Worm (Caenorhabditis elegans) whole organism, mixed stage, embryonic: ENCODE data around the gene srw-129.
"Not testable (repeated sequence)": the region's sequence is repeated elsewhere in the genome, so short reads cannot be mapped to it uniquely, and the experiment has no call there.

Source experiments
- bed-3 ChIP-seq: fragments of 200-800 bp; sonication (Bioruptor generic); optimal IDR thresholded peaks from 3 replicates; lab custom pipeline; 2018; ENCODE audit warnings: mild to moderate bottlenecking, missing genetic modification characterization, moderate library complexity, missing compliant biosample characterization
- blmp-1 ChIP-seq: fragments of 150-350 bp; optimal IDR thresholded peaks from 2 replicates; lab custom pipeline; 2014; ENCODE audit warnings: missing biosample characterization, missing genetic modification characterization
- ceh-39 ChIP-seq: fragments of 150-350 bp; optimal IDR thresholded peaks from 2 replicates; lab custom pipeline; 2014; ENCODE audit warnings: missing biosample characterization, missing genetic modification characterization
- ceh-43 ChIP-seq: fragments of 200-800 bp; sonication (Bioruptor generic); optimal IDR thresholded peaks from 2 replicates; lab custom pipeline; 2018; ENCODE audit warnings: mild to moderate bottlenecking, missing genetic modification characterization, moderate library complexity, missing compliant biosample characterization
- ceh-83 ChIP-seq: fragments of 200-800 bp; sonication (Bioruptor generic); optimal IDR thresholded peaks from 2 replicates; lab custom pipeline; 2018; ENCODE audit warnings: mild to moderate bottlenecking, missing genetic modification characterization, missing compliant biosample characterization
- ces-1 ChIP-seq: fragments of 150-350 bp; optimal IDR thresholded peaks from 2 replicates; lab custom pipeline; 2014; ENCODE audit warnings: missing biosample characterization, missing genetic modification reagents, missing genetic modification characterization
- cnd-1 ChIP-seq: fragments of 200-800 bp; sonication (Bioruptor generic); optimal IDR thresholded peaks from 2 replicates; lab custom pipeline; 2018; ENCODE audit warnings: mild to moderate bottlenecking, missing genetic modification characterization, missing compliant biosample characterization
- drap-1 ChIP-seq: fragments of 200-800 bp; sonication (Bioruptor generic); optimal IDR thresholded peaks from 3 replicates; lab custom pipeline; 2018; ENCODE audit warnings: mild to moderate bottlenecking, missing genetic modification characterization, missing compliant biosample characterization
- elt-1 ChIP-seq: sonication (generic microtip); optimal IDR thresholded peaks from 2 replicates; lab custom pipeline; 2017; ENCODE audit warnings: missing genetic modification characterization, mild to moderate bottlenecking, missing compliant biosample characterization, antibody characterized with exemption, moderate library complexity, borderline replicate concordance; ENCODE audit not compliant: insufficient read depth
- elt-3 ChIP-seq: fragments of 150-350 bp; optimal IDR thresholded peaks from 2 replicates; lab custom pipeline; 2014; ENCODE audit warnings: missing biosample characterization, missing genetic modification characterization
- ham-2 ChIP-seq: fragments of 200-800 bp; sonication (Bioruptor generic); optimal IDR thresholded peaks from 2 replicates; lab custom pipeline; 2018; ENCODE audit warnings: mild to moderate bottlenecking, missing genetic modification characterization, missing compliant biosample characterization
- hlh-1 ChIP-seq: fragments of 150-350 bp; optimal IDR thresholded peaks from 2 replicates; lab custom pipeline; 2014; ENCODE audit warnings: missing biosample characterization, missing genetic modification reagents, missing genetic modification characterization
- lin-13 ChIP-seq: fragments of 150-350 bp; optimal IDR thresholded peaks from 2 replicates; lab custom pipeline; 2014; ENCODE audit warnings: missing biosample characterization, missing genetic modification characterization
- lin-32 ChIP-seq: fragments of 200-800 bp; sonication (Bioruptor generic); optimal IDR thresholded peaks from 2 replicates; lab custom pipeline; 2018; ENCODE audit warnings: mild to moderate bottlenecking, missing genetic modification characterization, missing compliant biosample characterization
- lsy-2 ChIP-seq: fragments of 150-350 bp; optimal IDR thresholded peaks from 2 replicates; lab custom pipeline; 2014; ENCODE audit warnings: missing biosample characterization, missing genetic modification characterization
- mab-5 ChIP-seq: fragments of 150-350 bp; optimal IDR thresholded peaks from 2 replicates; lab custom pipeline; 2014; ENCODE audit warnings: missing biosample characterization, missing genetic modification characterization
- nhr-12 ChIP-seq: fragments of 150-350 bp; optimal IDR thresholded peaks from 2 replicates; lab custom pipeline; 2014; ENCODE audit warnings: missing biosample characterization, missing genetic modification characterization
- nhr-2 ChIP-seq: fragments of 150-350 bp; optimal IDR thresholded peaks from 2 replicates; lab custom pipeline; 2014; ENCODE audit warnings: missing biosample characterization, missing genetic modification characterization
- nhr-237 ChIP-seq: fragments of 150-350 bp; optimal IDR thresholded peaks from 2 replicates; lab custom pipeline; 2014; ENCODE audit warnings: missing biosample characterization, missing genetic modification characterization
- nhr-28 ChIP-seq: fragments of 150-350 bp; optimal IDR thresholded peaks from 2 replicates; lab custom pipeline; 2014; ENCODE audit warnings: missing biosample characterization, missing genetic modification characterization
- nhr-76 ChIP-seq: sonication (generic microtip); optimal IDR thresholded peaks from 2 replicates; lab custom pipeline; 2017; ENCODE audit warnings: missing biosample characterization, missing genetic modification characterization
- pha-4 ChIP-seq: fragments of 150-350 bp; optimal IDR thresholded peaks from 2 replicates; lab custom pipeline; 2018; ENCODE audit warnings: missing biosample characterization, missing genetic modification reagents, missing genetic modification characterization
- sem-2 ChIP-seq: fragments of 200-800 bp; sonication (Bioruptor generic); optimal IDR thresholded peaks from 2 replicates; lab custom pipeline; 2018; ENCODE audit warnings: mild to moderate bottlenecking, missing genetic modification characterization, missing compliant biosample characterization
- snpc-4 ChIP-seq: fragments of 150-350 bp; optimal IDR thresholded peaks from 2 replicates; lab custom pipeline; 2014; ENCODE audit warnings: missing biosample characterization, missing genetic modification characterization
- sptf-1 ChIP-seq: sonication (generic microtip); optimal IDR thresholded peaks from 2 replicates; lab custom pipeline; 2017; ENCODE audit warnings: mild to moderate bottlenecking, missing genetic modification characterization, moderate library complexity, missing compliant biosample characterization
- unc-120 ChIP-seq: sonication (generic microtip); optimal IDR thresholded peaks from 2 replicates; lab custom pipeline; 2017; ENCODE audit warnings: missing genetic modification characterization, missing compliant biosample characterization; ENCODE audit not compliant: poor library complexity, severe bottlenecking
- unc-39 ChIP-seq: fragments of 150-350 bp; optimal IDR thresholded peaks from 2 replicates; lab custom pipeline; 2014; ENCODE audit warnings: missing biosample characterization, missing genetic modification characterization
- unc-62 ChIP-seq: fragments of 150-350 bp; optimal IDR thresholded peaks from 2 replicates; lab custom pipeline; 2014; ENCODE audit warnings: missing biosample characterization, missing genetic modification reagents, missing genetic modification characterization
- zip-8 ChIP-seq: fragments of 150-350 bp; optimal IDR thresholded peaks from 2 replicates; lab custom pipeline; 2014; ENCODE audit warnings: missing biosample characterization, missing genetic modification characterization

srw-129 gene

DNA sequence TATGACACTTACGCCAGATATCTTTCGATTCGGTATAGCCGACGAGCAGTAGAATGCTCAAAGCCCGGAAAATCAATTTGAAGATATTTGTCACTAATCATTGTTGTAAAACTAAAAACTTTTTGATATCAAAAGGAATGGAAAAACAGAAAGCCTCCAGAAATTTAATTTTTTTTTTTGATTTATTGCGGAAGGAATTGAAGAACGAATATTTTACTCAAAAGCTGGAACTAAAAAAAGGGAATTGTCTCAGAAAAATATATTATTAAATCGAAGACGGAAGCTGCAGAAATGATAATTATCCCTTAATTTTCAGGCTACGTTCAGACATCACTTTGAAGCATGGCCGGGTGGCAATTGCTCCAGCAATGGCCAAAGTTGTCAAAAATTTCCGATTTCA is 27.9 kb upstream of the srw-129 start, which contains the start of gene srw-137:
srw-137 (minus strand) TSS at position 101 of the 400 bp plus-strand sequence.
- no peak for TF ChIP-seq elt-1 (tag; lab: Kevin White, UChicago)
- TF ChIP-seq ham-2 (GFP tag; lab: Kevin White, UChicago), result no peak
- TF ChIP-seq lsy-2 (tag; lab: Kevin White, UChicago), result no peak
- no peak for TF ChIP-seq snpc-4 (tag; lab: Kevin White, UChicago)
- TF ChIP-seq blmp-1 (tag; lab: Kevin White, UChicago), result no peak
- no peak for TF ChIP-seq hlh-1
- TF ChIP-seq nhr-2 (tag; lab: Kevin White, UChicago), result no peak
- no peak for TF ChIP-seq ceh-83
- TF ChIP-seq nhr-237 (tag; lab: Kevin White, UChicago), result no peak
- TF ChIP-seq elt-3 (tag; lab: Kevin White, UChicago), result no peak

DNA sequence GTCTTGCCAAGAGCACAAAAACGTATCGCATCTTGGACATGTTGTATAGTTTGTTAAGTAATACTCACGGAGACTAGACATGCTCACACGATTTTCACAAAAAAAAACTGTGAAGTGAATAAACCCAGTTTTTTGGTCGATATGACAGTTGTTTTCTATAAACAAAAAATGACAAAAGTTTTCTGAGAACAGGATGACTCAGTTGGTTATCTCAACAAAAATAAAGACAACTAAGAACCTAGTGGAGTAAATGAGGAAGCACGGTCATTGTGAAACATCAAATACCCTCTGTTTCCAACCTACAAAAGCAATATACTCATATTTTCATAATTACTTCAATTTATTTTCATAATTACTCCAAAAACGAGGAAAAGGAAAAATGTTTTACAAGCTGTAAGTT is 26.1 kb upstream of the srw-129 start, which contains the start of gene srh-87:
srh-87 (minus strand) TSS at position 101 of the 400 bp plus-strand sequence.
- TF ChIP-seq bed-3 (GFP tag; lab: Kevin White, UChicago) (no peak), elt-3 (tag; lab: Kevin White, UChicago) (no peak), sptf-1 (tag; lab: Kevin White, UChicago) (no peak), unc-120 (tag; lab: Kevin White, UChicago) (no peak), zip-8 (no peak), lin-32 (GFP tag; lab: Kevin White, UChicago) (no peak), nhr-237 (tag; lab: Kevin White, UChicago) (no peak), hlh-1 (no peak), lsy-2 (tag; lab: Kevin White, UChicago) (no peak), ceh-39 (tag; lab: Kevin White, UChicago) (no peak), unc-62 (no peak), cnd-1 (no peak), ceh-43 (GFP tag; lab: Kevin White, UChicago) (no peak), pha-4 (tag; lab: Kevin White, UChicago) (no peak), ceh-83 (no peak), sem-2 (GFP tag; lab: Kevin White, UChicago) (no peak), ham-2 (GFP tag; lab: Kevin White, UChicago) (no peak), nhr-76 (tag; lab: Kevin White, UChicago) (no peak), lin-13 (tag; lab: Kevin White, UChicago) (no peak), unc-39 (tag; lab: Kevin White, UChicago) (no peak)

DNA sequence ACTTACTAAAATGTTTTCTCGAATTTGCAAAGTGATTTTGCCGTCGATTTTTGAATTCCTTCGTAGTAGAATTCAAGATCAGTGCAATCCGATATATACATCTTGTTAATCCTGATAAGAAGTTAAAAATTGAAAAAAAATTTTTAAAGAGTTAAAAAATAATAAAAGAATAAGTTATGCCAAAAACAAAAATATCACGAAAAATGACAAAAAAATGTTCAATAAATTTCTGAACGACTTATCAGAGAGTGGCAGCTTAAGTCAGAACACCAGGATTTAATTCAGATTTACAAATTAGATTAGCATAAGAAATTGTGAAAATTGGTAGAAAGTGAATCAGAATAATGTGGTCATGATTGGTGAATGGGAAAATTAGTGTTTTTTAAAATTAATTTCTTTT is 19.6 kb upstream of the srw-129 start, which contains the start of gene srw-122:
srw-122 (minus strand) TSS at position 101 of the 400 bp plus-strand sequence.
- not testable (repeated sequence) for TF ChIP-seq mab-5 (tag; lab: Kevin White, UChicago); nhr-2 (tag; lab: Kevin White, UChicago); bed-3 (GFP tag; lab: Kevin White, UChicago)

DNA sequence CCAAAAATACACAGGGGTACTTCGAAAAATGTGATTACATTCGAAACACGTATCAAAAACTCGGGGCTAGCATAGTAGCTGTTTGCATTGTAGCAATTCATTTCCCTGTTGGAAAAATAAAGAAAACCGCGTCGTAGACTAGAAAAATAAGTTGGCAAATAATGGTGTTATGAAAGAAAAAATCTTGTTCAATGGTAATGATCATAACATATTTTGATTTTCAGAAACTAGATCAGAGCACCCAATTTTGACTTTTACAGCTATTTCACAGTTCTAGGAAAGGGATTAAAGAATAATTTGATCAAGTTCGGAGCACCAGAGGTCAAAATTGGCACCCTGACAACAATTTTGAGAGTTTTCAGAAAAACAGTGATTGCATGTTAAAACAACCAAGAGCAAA is 16.4 kb upstream of the srw-129 start, which contains the start of gene srh-248:
srh-248 (minus strand) TSS at position 101 of the 400 bp plus-strand sequence.
- not testable (repeated sequence) for TF ChIP-seq sptf-1 (tag; lab: Kevin White, UChicago); cnd-1; unc-120 (tag; lab: Kevin White, UChicago)
- TF ChIP-seq, all 35 proteins: peak for 0; not testable (repeated sequence) for 35

DNA sequence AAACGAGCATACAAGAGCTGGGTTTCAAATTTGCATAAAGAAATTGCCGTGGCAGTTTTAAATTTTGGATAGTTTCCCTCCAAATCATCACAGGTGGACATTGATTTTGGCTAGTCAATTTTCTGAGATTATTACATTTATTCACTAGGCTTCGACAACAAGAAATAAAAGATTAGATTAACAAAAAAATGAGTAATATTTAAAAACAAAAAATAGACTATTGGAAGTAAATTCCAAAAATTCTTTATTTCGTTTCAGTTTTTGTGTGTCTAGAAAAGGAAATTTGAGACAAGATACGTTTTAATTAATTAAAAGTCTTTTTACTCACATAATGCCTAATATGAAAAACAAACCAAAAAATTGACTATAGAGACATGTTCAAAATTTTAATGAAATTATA is 13.5 kb upstream of the srw-129 start, which contains the start of gene srw-142:
srw-142 (minus strand) TSS at position 101 of the 400 bp plus-strand sequence.
- TF ChIP-seq drap-1 (GFP tag; lab: Kevin White, UChicago), result no peak
- TF ChIP-seq, all 35 proteins: peak for 0

DNA sequence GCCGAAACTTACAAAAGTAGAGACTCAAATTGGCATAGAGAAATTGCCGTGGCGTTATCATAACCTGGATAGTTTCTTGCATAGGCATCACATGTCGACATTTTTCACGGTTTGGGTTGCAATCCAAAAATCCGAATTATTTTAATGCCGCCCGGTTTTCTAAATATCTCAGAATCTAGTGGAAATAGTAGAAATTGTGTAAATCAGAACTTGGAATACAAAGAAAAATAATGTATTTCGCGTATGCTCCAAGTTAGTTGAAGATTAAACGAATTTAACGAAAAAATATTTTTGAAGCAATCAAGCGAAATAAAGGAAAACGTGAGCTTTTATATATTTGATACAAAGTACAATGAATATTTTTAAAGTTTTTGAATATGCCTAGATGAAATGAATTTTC is 10.9 kb upstream of the srw-129 start, which contains the start of gene srw-144:
srw-144 (minus strand) TSS at position 101 of the 400 bp plus-strand sequence.
- TF ChIP-seq zip-8, result no peak
- TF ChIP-seq ceh-83, result no peak
- TF ChIP-seq nhr-12 (tag; lab: Kevin White, UChicago), result no peak
- TF ChIP-seq ces-1 (GFP tag; lab: Kevin White, UChicago), result no peak
- TF ChIP-seq ceh-39 (tag; lab: Kevin White, UChicago), result no peak
- TF ChIP-seq nhr-28 (tag; lab: Kevin White, UChicago), result no peak
- TF ChIP-seq nhr-76 (tag; lab: Kevin White, UChicago), result no peak
